Fruit fly (Drosophila melanogaster): ENCODE results near the gene Nhe1.
A peak's percentile ranks its signal among the peaks of the same experiment; 100 is the strongest.

Gene Nhe1

dm6 chr2L:87255-87723, 19.2 kb downstream of the Nhe1 start, which contains the start of gene net (continued):
- TF ChIP-seq D (optimal IDR thresholded peaks at IDR 0.05), result no peak
- peak; percentile 11 for TF ChIP-seq D (GFP tag; optimal IDR thresholded peaks at IDR 0.05)
- peak; percentile 51; the same call in 1 of the 3 replicates for TF ChIP-seq tgo (GFP tag; IDR thresholded peaks at IDR 0.05)
- no peak for TF ChIP-seq sc (optimal IDR thresholded peaks at IDR 0.05)
- TF ChIP-seq sc (GFP tag; optimal IDR thresholded peaks at IDR 0.05), result peak; percentile 11
- TF ChIP-seq CG3838 (GFP tag; optimal IDR thresholded peaks at IDR 0.05), result no peak
- TF ChIP-seq Hr78 (GFP tag; optimal IDR thresholded peaks at IDR 0.05), result peak in 1 of 2 experiments; percentile 52
- peak; percentile 32; the same call in 2 of the 3 replicates for TF ChIP-seq croc (GFP tag; conservative IDR thresholded peaks at IDR 0.05)
- peak; percentile 68 for TF ChIP-seq CG12769 (tag; optimal IDR thresholded peaks at IDR 0.05)
- TF ChIP-seq phol (tag; optimal IDR thresholded peaks at IDR 0.05), result peak; percentile 65
- no peak; the same call in 1 of the 2 replicates for TF ChIP-seq al (GFP tag; IDR thresholded peaks at IDR 0.05)
- no peak for TF ChIP-seq CG14860 (GFP tag; IDR thresholded peaks at IDR 0.05; ENCODE audit: partially characterized antibody)
- TF ChIP-seq CG17328 (GFP tag; IDR thresholded peaks at IDR 0.05), result no peak
- TF ChIP-seq CG15601 (tag; optimal IDR thresholded peaks at IDR 0.05), result peak; percentile 92
- no peak for TF ChIP-seq HLH4C (GFP tag; IDR thresholded peaks at IDR 0.05; ENCODE audit: partially characterized antibody)
- peak; percentile 62 for TF ChIP-seq schlank (tag; optimal IDR thresholded peaks at IDR 0.05)
- peak; percentile 48 for TF ChIP-seq Asciz (GFP tag; optimal IDR thresholded peaks at IDR 0.05)
- TF ChIP-seq gcm (GFP tag; optimal IDR thresholded peaks at IDR 0.05), result peak; percentile 66
- no peak for TF ChIP-seq maf-S (GFP tag; optimal IDR thresholded peaks at IDR 0.05)
- peak; percentile 62 for TF ChIP-seq nom (GFP tag; optimal IDR thresholded peaks at IDR 0.05)
- TF ChIP-seq tll (GFP tag; optimal IDR thresholded peaks at IDR 0.05), result no peak
- TF ChIP-seq CG16813 (GFP tag; IDR thresholded peaks at IDR 0.05; ENCODE audit: partially characterized antibody), result no peak
- TF ChIP-seq CG15514 (GFP tag; optimal IDR thresholded peaks at IDR 0.05), result peak; percentile 94
- TF ChIP-seq prd (optimal IDR thresholded peaks at IDR 0.05), result no peak
- TF ChIP-seq prd (GFP tag; IDR thresholded peaks at IDR 0.05), result peak; percentile 57; the same call in 1 of the 3 replicates
- TF ChIP-seq chif (GFP tag; optimal IDR thresholded peaks at IDR 0.05), result no peak
- peak; percentile 83 for TF ChIP-seq Hmr (GFP tag; optimal IDR thresholded peaks at IDR 0.05)
- TF ChIP-seq trh (GFP tag; optimal IDR thresholded peaks at IDR 0.05), result no peak
- TF ChIP-seq zf30C (GFP tag; optimal IDR thresholded peaks at IDR 0.05), result no peak
- TF ChIP-seq CG6272 (GFP tag; IDR thresholded peaks at IDR 0.05), result no peak; the same call in 1 of the 2 replicates
- TF ChIP-seq odd (GFP tag; optimal IDR thresholded peaks at IDR 0.05), result peak; percentile 74
- peak; percentile 50 for TF ChIP-seq CG12104 (GFP tag; optimal IDR thresholded peaks at IDR 0.05)
- TF ChIP-seq h (optimal IDR thresholded peaks at IDR 0.05), result no peak
- TF ChIP-seq CG10959 (GFP tag; IDR thresholded peaks at IDR 0.05), result no peak
- TF ChIP-seq yki (optimal IDR thresholded peaks at IDR 0.05), result no peak
- TF ChIP-seq CG17385 (GFP tag; optimal IDR thresholded peaks at IDR 0.05), result peak; percentile 68
- peak; percentile 85 for TF ChIP-seq CG13894 (tag; optimal IDR thresholded peaks at IDR 0.05)
- TF ChIP-seq BtbVII (GFP tag; optimal IDR thresholded peaks at IDR 0.05), result peak; percentile 77
- TF ChIP-seq CG11723 (GFP tag; optimal IDR thresholded peaks at IDR 0.05), result peak; percentile 63
- TF ChIP-seq CG15696 (tag; optimal IDR thresholded peaks at IDR 0.05), result peak; percentile 69
- TF ChIP-seq Six4 (GFP tag; optimal IDR thresholded peaks at IDR 0.05), result peak; percentile 44
- peak; percentile 13 for TF ChIP-seq CG18476 (GFP tag; optimal IDR thresholded peaks at IDR 0.05)
- TF ChIP-seq Sry-β (GFP tag; optimal IDR thresholded peaks at IDR 0.05), result peak; percentile 96
- TF ChIP-seq CG14667 (GFP tag; IDR thresholded peaks at IDR 0.05), result no peak
- no peak for TF ChIP-seq CG31365 (tag; optimal IDR thresholded peaks at IDR 0.05)
- TF ChIP-seq tap (tag; optimal IDR thresholded peaks at IDR 0.05), result peak; percentile 72
- no peak for TF ChIP-seq CG8478 (optimal IDR thresholded peaks at IDR 0.05)
- no peak for TF ChIP-seq Lim3 (GFP tag; IDR thresholded peaks at IDR 0.05)
- peak; percentile 19 for TF ChIP-seq CTCF (GFP tag; optimal IDR thresholded peaks at IDR 0.05)
- TF ChIP-seq Blimp-1 (GFP tag; optimal IDR thresholded peaks at IDR 0.05), result peak; percentile 47
- peak; percentile 25; the same call in 1 of the 2 replicates for TF ChIP-seq ranshi (GFP tag; IDR thresholded peaks at IDR 0.05)
- TF ChIP-seq Ptx1 (GFP tag; IDR thresholded peaks at IDR 0.05), result peak; percentile 26; the same call in 1 of the 2 replicates

All from whole organism, embryonic.